Worm (Caenorhabditis elegans) whole organism, mixed stage, embryonic: ENCODE data around the gene btf-1.
A peak's percentile ranks its signal among the peaks of the same experiment; 100 is the strongest.

Experiments
- M03D4.4 ChIP-seq: sonication (generic microtip); optimal IDR thresholded peaks from 2 replicates; lab custom pipeline; 2017; ENCODE audit warnings: mild to moderate bottlenecking, missing genetic modification characterization, missing compliant biosample characterization
- bed-3 ChIP-seq: fragments of 200-800 bp; sonication (Bioruptor generic); optimal IDR thresholded peaks from 3 replicates; lab custom pipeline; 2018; ENCODE audit warnings: mild to moderate bottlenecking, missing genetic modification characterization, moderate library complexity, missing compliant biosample characterization
- blmp-1 ChIP-seq: fragments of 150-350 bp; optimal IDR thresholded peaks from 2 replicates; lab custom pipeline; 2014; ENCODE audit warnings: missing biosample characterization, missing genetic modification characterization
- ceh-39 ChIP-seq: fragments of 150-350 bp; optimal IDR thresholded peaks from 2 replicates; lab custom pipeline; 2014; ENCODE audit warnings: missing biosample characterization, missing genetic modification characterization
- ceh-43 ChIP-seq: fragments of 200-800 bp; sonication (Bioruptor generic); optimal IDR thresholded peaks from 2 replicates; lab custom pipeline; 2018; ENCODE audit warnings: mild to moderate bottlenecking, missing genetic modification characterization, moderate library complexity, missing compliant biosample characterization
- ceh-83 ChIP-seq: fragments of 200-800 bp; sonication (Bioruptor generic); optimal IDR thresholded peaks from 2 replicates; lab custom pipeline; 2018; ENCODE audit warnings: mild to moderate bottlenecking, missing genetic modification characterization, missing compliant biosample characterization
- ces-1 ChIP-seq: fragments of 150-350 bp; optimal IDR thresholded peaks from 2 replicates; lab custom pipeline; 2014; ENCODE audit warnings: missing biosample characterization, missing genetic modification reagents, missing genetic modification characterization
- cnd-1 ChIP-seq: fragments of 200-800 bp; sonication (Bioruptor generic); optimal IDR thresholded peaks from 2 replicates; lab custom pipeline; 2018; ENCODE audit warnings: mild to moderate bottlenecking, missing genetic modification characterization, missing compliant biosample characterization
- drap-1 ChIP-seq: fragments of 200-800 bp; sonication (Bioruptor generic); optimal IDR thresholded peaks from 3 replicates; lab custom pipeline; 2018; ENCODE audit warnings: mild to moderate bottlenecking, missing genetic modification characterization, missing compliant biosample characterization
- elt-1 ChIP-seq: sonication (generic microtip); optimal IDR thresholded peaks from 2 replicates; lab custom pipeline; 2017; ENCODE audit warnings: missing genetic modification characterization, mild to moderate bottlenecking, missing compliant biosample characterization, antibody characterized with exemption, moderate library complexity, borderline replicate concordance; ENCODE audit not compliant: insufficient read depth
- elt-3 ChIP-seq: fragments of 150-350 bp; optimal IDR thresholded peaks from 2 replicates; lab custom pipeline; 2014; ENCODE audit warnings: missing biosample characterization, missing genetic modification characterization
- flh-1 ChIP-seq: fragments of 200-800 bp; sonication (Bioruptor generic); optimal IDR thresholded peaks from 2 replicates; lab custom pipeline; 2018; ENCODE audit warnings: mild to moderate bottlenecking, missing genetic modification characterization, moderate library complexity, missing compliant biosample characterization
- hlh-1 ChIP-seq: fragments of 150-350 bp; optimal IDR thresholded peaks from 2 replicates; lab custom pipeline; 2014; ENCODE audit warnings: missing biosample characterization, missing genetic modification reagents, missing genetic modification characterization
- lin-32 ChIP-seq: fragments of 200-800 bp; sonication (Bioruptor generic); optimal IDR thresholded peaks from 2 replicates; lab custom pipeline; 2018; ENCODE audit warnings: mild to moderate bottlenecking, missing genetic modification characterization, missing compliant biosample characterization
- lsy-2 ChIP-seq: fragments of 150-350 bp; optimal IDR thresholded peaks from 2 replicates; lab custom pipeline; 2014; ENCODE audit warnings: missing biosample characterization, missing genetic modification characterization
- mab-5 ChIP-seq: fragments of 150-350 bp; optimal IDR thresholded peaks from 2 replicates; lab custom pipeline; 2014; ENCODE audit warnings: missing biosample characterization, missing genetic modification characterization
- mep-1 ChIP-seq: fragments of 150-350 bp; optimal IDR thresholded peaks from 2 replicates; lab custom pipeline; 2017; ENCODE audit warnings: missing biosample characterization, missing genetic modification reagents, missing genetic modification characterization, inconsistent platforms
- mls-2 ChIP-seq: sonication (generic microtip); optimal IDR thresholded peaks from 2 replicates; lab custom pipeline; 2016; ENCODE audit warnings: mild to moderate bottlenecking, missing genetic modification characterization, moderate library complexity, missing compliant biosample characterization
- nhr-12 ChIP-seq: fragments of 150-350 bp; optimal IDR thresholded peaks from 2 replicates; lab custom pipeline; 2014; ENCODE audit warnings: missing biosample characterization, missing genetic modification characterization
- nhr-2 ChIP-seq: fragments of 150-350 bp; optimal IDR thresholded peaks from 2 replicates; lab custom pipeline; 2014; ENCODE audit warnings: missing biosample characterization, missing genetic modification characterization
- nhr-28 ChIP-seq: fragments of 150-350 bp; optimal IDR thresholded peaks from 2 replicates; lab custom pipeline; 2014; ENCODE audit warnings: missing biosample characterization, missing genetic modification characterization
- nhr-76 ChIP-seq: sonication (generic microtip); optimal IDR thresholded peaks from 2 replicates; lab custom pipeline; 2017; ENCODE audit warnings: missing biosample characterization, missing genetic modification characterization
- pha-4 ChIP-seq: fragments of 150-350 bp; optimal IDR thresholded peaks from 2 replicates; lab custom pipeline; 2018; ENCODE audit warnings: missing biosample characterization, missing genetic modification reagents, missing genetic modification characterization
- sem-2 ChIP-seq: fragments of 200-800 bp; sonication (Bioruptor generic); optimal IDR thresholded peaks from 2 replicates; lab custom pipeline; 2018; ENCODE audit warnings: mild to moderate bottlenecking, missing genetic modification characterization, missing compliant biosample characterization
- snpc-4 ChIP-seq: fragments of 150-350 bp; optimal IDR thresholded peaks from 2 replicates; lab custom pipeline; 2014; ENCODE audit warnings: missing biosample characterization, missing genetic modification characterization
- sptf-1 ChIP-seq: sonication (generic microtip); optimal IDR thresholded peaks from 2 replicates; lab custom pipeline; 2017; ENCODE audit warnings: mild to moderate bottlenecking, missing genetic modification characterization, moderate library complexity, missing compliant biosample characterization
- unc-120 ChIP-seq: sonication (generic microtip); optimal IDR thresholded peaks from 2 replicates; lab custom pipeline; 2017; ENCODE audit warnings: missing genetic modification characterization, missing compliant biosample characterization; ENCODE audit not compliant: poor library complexity, severe bottlenecking
- unc-62 ChIP-seq: fragments of 150-350 bp; optimal IDR thresholded peaks from 2 replicates; lab custom pipeline; 2014; ENCODE audit warnings: missing biosample characterization, missing genetic modification reagents, missing genetic modification characterization
- zip-8 ChIP-seq: fragments of 150-350 bp; optimal IDR thresholded peaks from 2 replicates; lab custom pipeline; 2014; ENCODE audit warnings: missing biosample characterization, missing genetic modification characterization
- ztf-11 ChIP-seq: fragments of 150-350 bp; optimal IDR thresholded peaks from 2 replicates; lab custom pipeline; 2014; ENCODE audit warnings: missing biosample characterization, missing genetic modification characterization

btf-1 gene

DNA sequence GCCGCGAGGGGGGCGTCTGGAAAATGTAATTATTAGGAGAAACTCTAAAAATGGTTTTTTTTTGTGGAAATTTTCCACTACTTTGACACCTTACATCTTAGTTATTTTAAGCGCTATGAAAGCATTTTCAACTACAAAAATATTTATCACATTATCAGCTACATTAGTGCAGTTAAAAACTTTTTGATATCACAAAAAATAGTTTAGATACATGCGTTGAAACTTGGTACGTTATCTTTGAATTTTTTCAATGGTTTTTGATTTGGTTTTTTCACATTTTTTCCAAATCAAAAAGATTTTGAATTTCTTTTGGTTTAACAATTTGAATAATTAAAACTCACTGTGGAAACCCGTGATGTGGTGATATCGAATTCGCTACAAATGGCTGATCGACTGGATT lies 37.0 kb upstream of the btf-1 start:
- no peak for TF ChIP-seq ceh-43 (GFP tag; lab: Kevin White, UChicago)

- TF ChIP-seq ceh-39 (tag; lab: Kevin White, UChicago) = no peak
- TF ChIP-seq zip-8 (tag; lab: Kevin White, UChicago) = no peak
- no peak for TF ChIP-seq mls-2 (tag; lab: Kevin White, UChicago)
- TF ChIP-seq ztf-11 = no peak
- TF ChIP-seq blmp-1 (tag; lab: Kevin White, UChicago) = no peak
- TF ChIP-seq bed-3 (GFP tag; lab: Kevin White, UChicago) = no peak
- no peak for TF ChIP-seq sptf-1 (tag; lab: Kevin White, UChicago)
- TF ChIP-seq mep-1 = no peak
- TF ChIP-seq elt-1 (tag; lab: Kevin White, UChicago) = no peak
- TF ChIP-seq cnd-1 (tag; lab: Kevin White, UChicago) = no peak
- no peak for TF ChIP-seq snpc-4
- TF ChIP-seq nhr-12 = no peak
Measured at ce11 chrII:13164062-13164461, 35.9 kb upstream of the btf-1 start.

DNA sequence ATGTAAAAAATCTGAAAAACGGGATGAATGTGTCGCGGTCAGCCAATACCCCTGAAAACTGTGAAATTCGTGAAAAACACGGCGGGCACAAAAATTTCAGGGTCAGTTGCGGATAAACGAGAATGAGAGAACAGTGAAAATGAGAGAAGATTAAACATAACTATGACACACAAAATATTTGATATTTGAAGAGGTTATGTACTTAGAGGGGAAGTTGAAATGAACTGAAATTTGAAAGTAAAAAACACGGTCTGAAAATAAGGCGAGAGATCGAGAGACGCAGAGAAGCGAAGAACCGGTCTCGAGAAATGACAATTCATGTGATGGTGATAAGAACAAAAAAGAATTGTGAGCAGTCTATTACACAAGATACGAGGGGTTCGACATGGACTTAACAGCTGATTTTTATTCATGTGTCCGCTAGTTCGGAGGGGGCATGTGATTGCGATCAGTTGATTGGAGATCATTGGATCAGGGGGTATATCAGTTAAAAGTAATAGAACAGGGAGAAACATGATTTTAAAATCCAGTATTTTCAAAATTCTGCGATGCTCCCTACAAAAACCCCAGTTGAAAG lies 34.2 kb upstream of the btf-1 start, which contains the start of gene moe-3:
moe-3 (minus strand) TSS at position 51 of the 577 bp plus-strand sequence.
- TF ChIP-seq drap-1 (GFP tag; lab: Kevin White, UChicago) (no peak), mep-1 (no peak), unc-120 (no peak), ceh-83 (GFP tag; lab: Kevin White, UChicago) (no peak), elt-1 (tag; lab: Kevin White, UChicago) (no peak), lin-32 (no peak), M03D4.4 (no peak), elt-3 (tag; lab: Kevin White, UChicago) (no peak), pha-4 (tag; lab: Kevin White, UChicago) (no peak), mls-2 (tag; lab: Kevin White, UChicago) (no peak), zip-8 (tag; lab: Kevin White, UChicago) (no peak), sem-2 (GFP tag; lab: Kevin White, UChicago) (no peak)

DNA sequence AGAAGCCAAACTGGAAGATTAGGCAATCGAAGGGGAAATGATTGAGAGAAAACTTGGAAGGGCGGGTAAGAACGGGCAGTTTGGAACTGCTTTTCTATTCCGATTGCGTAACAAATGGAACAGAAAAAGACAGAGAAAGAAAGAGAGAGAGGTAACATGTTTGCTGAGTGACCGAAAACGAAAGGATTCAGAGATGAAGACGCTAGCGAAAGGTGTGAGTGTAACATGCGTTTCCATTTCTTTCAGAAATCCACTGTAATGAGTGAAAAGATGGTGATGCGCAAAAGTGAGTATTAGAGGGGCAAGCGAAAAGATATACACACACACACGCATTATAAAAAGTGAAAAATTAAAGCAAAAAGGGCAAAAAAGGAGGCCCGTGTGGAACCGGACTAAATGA lies 32.5 kb upstream of the btf-1 start:
- TF ChIP-seq blmp-1 (tag; lab: Kevin White, UChicago) (peak; percentile 79), zip-8 (tag; lab: Kevin White, UChicago) (peak; percentile 32), lin-32 (no peak)

DNA sequence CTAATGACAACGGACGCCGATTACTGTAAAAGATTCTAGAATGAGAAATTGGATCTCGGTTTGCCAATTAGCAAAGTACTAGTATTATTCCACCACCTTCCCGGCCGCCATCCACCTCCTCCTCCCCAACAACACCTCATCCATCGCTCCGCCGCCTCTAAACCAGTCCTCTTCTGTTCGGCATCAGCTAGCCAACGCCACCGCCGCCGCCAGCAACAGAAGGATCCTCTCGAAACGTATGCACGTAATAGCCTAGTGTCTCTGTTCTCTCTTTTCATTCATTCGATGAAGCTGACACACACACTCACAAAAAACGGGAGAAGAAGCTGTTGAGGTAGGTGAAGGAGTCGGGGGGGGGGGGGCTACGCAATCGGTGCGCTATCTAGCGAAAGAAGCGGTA lies 29.3 kb upstream of the btf-1 start:
- TF ChIP-seq ceh-39 (tag; lab: Kevin White, UChicago) (no peak), sptf-1 (tag; lab: Kevin White, UChicago) (no peak), mab-5 (tag; lab: Kevin White, UChicago) (no peak), ces-1 (GFP tag; lab: Kevin White, UChicago) (no peak), ceh-83 (GFP tag; lab: Kevin White, UChicago) (no peak), flh-1 (no peak), ceh-43 (GFP tag; lab: Kevin White, UChicago) (no peak), zip-8 (tag; lab: Kevin White, UChicago) (no peak)
- TF ChIP-seq, all 35 proteins: peak for 0

ce11 chrII:13174435-13174834 lies 25.5 kb upstream of the btf-1 start:
- TF ChIP-seq lin-32 = no peak
- no peak for TF ChIP-seq mls-2 (tag; lab: Kevin White, UChicago)
- no peak for TF ChIP-seq cnd-1 (tag; lab: Kevin White, UChicago)
- TF ChIP-seq sem-2 (GFP tag; lab: Kevin White, UChicago) = no peak
- TF ChIP-seq lsy-2 (tag; lab: Kevin White, UChicago) = no peak
- TF ChIP-seq M03D4.4 = no peak
- TF ChIP-seq ztf-11 = no peak
- no peak for TF ChIP-seq nhr-76 (tag; lab: Kevin White, UChicago)
- TF ChIP-seq hlh-1 (tag; lab: Kevin White, UChicago) = no peak
- no peak for TF ChIP-seq unc-62 (GFP tag; lab: Kevin White, UChicago)
- no peak for TF ChIP-seq elt-1 (tag; lab: Kevin White, UChicago)
- TF ChIP-seq nhr-28 (tag; lab: Kevin White, UChicago) = no peak
- no peak for TF ChIP-seq nhr-2 (tag; lab: Kevin White, UChicago)
- TF ChIP-seq ceh-83 (GFP tag; lab: Kevin White, UChicago) = no peak
- TF ChIP-seq ces-1 (GFP tag; lab: Kevin White, UChicago) = no peak
- no peak for TF ChIP-seq mep-1
- no peak for TF ChIP-seq zip-8 (tag; lab: Kevin White, UChicago)
- TF ChIP-seq sptf-1 (tag; lab: Kevin White, UChicago) = no peak
